Fruit fly (Drosophila melanogaster) whole organism, embryonic: Measurements from ENCODE around the gene nAChRalpha1.
A peak's percentile ranks its signal among the peaks of the same experiment; 100 is the strongest.

ENCODE experiments used
- Abd-B ChIP-seq: fragments of 200-800 bp; sonication (Bioruptor generic); optimal IDR thresholded peaks from 2 replicates; lab custom pipeline; 2018; ENCODE audit warnings: missing biosample characterization, mild to moderate bottlenecking, missing genetic modification characterization, moderate library complexity
- Blimp-1 ChIP-seq: fragments of 200-800 bp; sonication (Bioruptor generic); optimal IDR thresholded peaks from 3 replicates; lab custom pipeline; 2018; ENCODE audit warnings: missing biosample characterization, missing genetic modification characterization, mild to moderate bottlenecking, moderate library complexity, missing genetic modification reagents
- CG12236 ChIP-seq: fragments of 200-800 bp; sonication (Bioruptor generic); optimal IDR thresholded peaks from 2 replicates; lab custom pipeline; 2016; ENCODE audit warnings: missing biosample characterization, missing genetic modification characterization
- CG12391 ChIP-seq: fragments of 200-800 bp; sonication (Bioruptor generic); optimal IDR thresholded peaks from 3 replicates; lab custom pipeline; 2018; ENCODE audit warnings: missing biosample characterization, mild to moderate bottlenecking, missing genetic modification characterization, moderate library complexity
- CG13123 ChIP-seq: fragments of 200-800 bp; sonication (Bioruptor generic); optimal IDR thresholded peaks from 2 replicates; lab custom pipeline; 2016; ENCODE audit warnings: missing biosample characterization, missing genetic modification characterization
- CG13287 ChIP-seq: fragments of 200-800 bp; sonication (Bioruptor generic); IDR thresholded peaks from 2 replicates; pipeline ENCODE4 v1.3.6; 2022; ENCODE audit warnings: missing biosample characterization, missing genetic modification characterization; ENCODE audit not compliant: partially characterized antibody
- CG15696 ChIP-seq: fragments of 200-800 bp; sonication (Bioruptor generic); optimal IDR thresholded peaks from 2 replicates; lab custom pipeline; 2019; ENCODE audit warnings: missing biosample characterization, mild to moderate bottlenecking, missing genetic modification characterization, moderate library complexity
- CG17186 ChIP-seq: fragments of 200-800 bp; sonication (Bioruptor generic); optimal IDR thresholded peaks from 3 replicates; lab custom pipeline; 2017; ENCODE audit warnings: missing biosample characterization, missing genetic modification reagents, missing genetic modification characterization
- CG17802 ChIP-seq: fragments of 200-800 bp; sonication (Bioruptor generic); optimal IDR thresholded peaks from 2 replicates; lab custom pipeline; 2018; ENCODE audit warnings: missing biosample characterization, mild to moderate bottlenecking, missing genetic modification characterization, moderate library complexity
- CG2116 ChIP-seq: fragments of 200-800 bp; sonication (Bioruptor generic); optimal IDR thresholded peaks from 3 replicates; lab custom pipeline; 2018; ENCODE audit warnings: missing biosample characterization, mild to moderate bottlenecking, missing genetic modification characterization
- CG31388 ChIP-seq: fragments of 200-800 bp; sonication (Bioruptor generic); optimal IDR thresholded peaks from 2 replicates; lab custom pipeline; 2016; ENCODE audit warnings: missing biosample characterization, missing genetic modification characterization
- CG3838 ChIP-seq: fragments of 200-800 bp; sonication (Bioruptor generic); optimal IDR thresholded peaks from 3 replicates; lab custom pipeline; 2016; ENCODE audit warnings: missing biosample characterization, missing genetic modification characterization
- CG3995 ChIP-seq: fragments of 200-800 bp; sonication (Bioruptor generic); optimal IDR thresholded peaks from 3 replicates; lab custom pipeline; 2016; ENCODE audit warnings: missing biosample characterization, missing genetic modification characterization
- CG4360 ChIP-seq: fragments of 200-800 bp; sonication (Bioruptor generic); IDR thresholded peaks from 2 replicates; pipeline ENCODE4 v1.3.6; 2022; ENCODE audit warnings: missing biosample characterization, missing genetic modification characterization
- CG6813 ChIP-seq: fragments of 200-800 bp; sonication (Bioruptor generic); optimal IDR thresholded peaks from 2 replicates; lab custom pipeline; 2017; ENCODE audit warnings: missing biosample characterization, missing genetic modification characterization, mild to moderate bottlenecking, moderate library complexity, missing genetic modification reagents
- CG7372 ChIP-seq: fragments of 200-800 bp; sonication (Bioruptor generic); IDR thresholded peaks from 2 replicates; pipeline ENCODE4 v1.3.6; 2022; ENCODE audit warnings: missing biosample characterization, missing genetic modification characterization
- CTCF ChIP-seq: fragments of 200-800 bp; sonication (Bioruptor generic); optimal IDR thresholded peaks from 2 replicates; lab custom pipeline; 2017; ENCODE audit warnings: missing biosample characterization, mild to moderate bottlenecking, missing genetic modification characterization, moderate library complexity
- Dbx ChIP-seq: fragments of 200-800 bp; sonication (Bioruptor generic); IDR thresholded peaks from 3 replicates; pipeline ENCODE4 v1.3.6; 2022; ENCODE audit warnings: missing biosample characterization, missing genetic modification characterization
- Dll ChIP-seq: fragments of 200-800 bp; sonication (Bioruptor generic); IDR thresholded peaks from 4 replicates; pipeline ENCODE4 v1.3.6; 2022; ENCODE audit warnings: missing biosample characterization, missing genetic modification characterization; ENCODE audit not compliant: partially characterized antibody
- Dp ChIP-seq: fragments of 200-800 bp; sonication (Bioruptor generic); optimal IDR thresholded peaks from 2 replicates; lab custom pipeline; 2018; ENCODE audit warnings: missing biosample characterization, mild to moderate bottlenecking, missing genetic modification characterization, moderate library complexity
- Dref ChIP-seq: fragments of 200-800 bp; sonication (Bioruptor generic); IDR thresholded peaks from 2 replicates; pipeline ENCODE4 v1.3.6; 2022; ENCODE audit warnings: missing biosample characterization, missing genetic modification characterization
- Ets65A ChIP-seq: fragments of 200-800 bp; sonication (Bioruptor generic); peaks from one replicate; lab custom pipeline; 2016; ENCODE audit warnings: missing biosample characterization, missing genetic modification characterization
- Ets97D ChIP-seq: fragments of 200-800 bp; sonication (Bioruptor generic); optimal IDR thresholded peaks from 3 replicates; lab custom pipeline; 2016; ENCODE audit warnings: missing biosample characterization, missing genetic modification characterization
- H2.0 ChIP-seq: fragments of 200-800 bp; sonication (Bioruptor generic); IDR thresholded peaks from 2 replicates; pipeline ENCODE4 v1.3.6; 2022; ENCODE audit warnings: missing biosample characterization, missing genetic modification characterization
- HHEX ChIP-seq: fragments of 200-800 bp; sonication (Bioruptor generic); optimal IDR thresholded peaks from 3 replicates; lab custom pipeline; 2017; ENCODE audit warnings: missing biosample characterization, mild to moderate bottlenecking, missing genetic modification characterization, missing genetic modification reagents
- HmgD ChIP-seq: fragments of 200-800 bp; sonication (Bioruptor generic); optimal IDR thresholded peaks from 3 replicates; lab custom pipeline; 2016; ENCODE audit warnings: missing biosample characterization, missing genetic modification characterization
- MESR4 ChIP-seq: fragments of 200-800 bp; sonication (Bioruptor generic); optimal IDR thresholded peaks from 2 replicates; lab custom pipeline; 2018; ENCODE audit warnings: missing biosample characterization, mild to moderate bottlenecking, missing genetic modification characterization, moderate library complexity
- Med ChIP-seq: fragments of 200-800 bp; sonication (Bioruptor generic); peaks from one replicate; lab custom pipeline; 2016; ENCODE audit warnings: missing biosample characterization, missing genetic modification characterization, mild to moderate bottlenecking, inconsistent platforms, moderate library complexity
- Opbp ChIP-seq: fragments of 200-800 bp; sonication (Bioruptor generic); IDR thresholded peaks from 3 replicates; pipeline ENCODE4 v1.3.6; 2022; ENCODE audit warnings: missing biosample characterization, missing genetic modification characterization; ENCODE audit not compliant: partially characterized antibody
- Scr ChIP-seq: fragments of 200-800 bp; sonication (Bioruptor generic); IDR thresholded peaks from 2 replicates; pipeline ENCODE4 v1.3.6; 2022; ENCODE audit warnings: missing biosample characterization, missing genetic modification characterization; ENCODE audit not compliant: partially characterized antibody
- Trl ChIP-seq, 3 experiments: fragments of >200 bp in 2 of 3; fragments of 200-800 bp in 1 of 3; sonication (Bioruptor generic) in 1 of 3; optimal IDR thresholded peaks; 2 replicates in 1 of 3; 3 replicates in 2 of 3; lab custom pipeline; 2016 to 2017; ENCODE audit warnings: missing biosample characterization in 1 of 3, missing genetic modification characterization in 1 of 3
- Xbp1 ChIP-seq: fragments of 200-800 bp; sonication (Bioruptor generic); optimal IDR thresholded peaks from 3 replicates; lab custom pipeline; 2016; ENCODE audit warnings: missing biosample characterization, mild to moderate bottlenecking, missing genetic modification characterization
- bigmax ChIP-seq: fragments of 200-800 bp; sonication (Bioruptor generic); optimal IDR thresholded peaks from 2 replicates; lab custom pipeline; 2018; ENCODE audit warnings: missing biosample characterization, mild to moderate bottlenecking, missing genetic modification characterization
- ci ChIP-seq: fragments of 200-800 bp; sonication (Bioruptor generic); IDR thresholded peaks from 3 replicates; pipeline ENCODE4 v1.3.6; 2022; ENCODE audit warnings: missing biosample characterization, missing genetic modification characterization
- cwo ChIP-seq: fragments of 200-800 bp; sonication (Bioruptor generic); optimal IDR thresholded peaks from 3 replicates; lab custom pipeline; 2017; ENCODE audit warnings: missing biosample characterization, missing genetic modification characterization, mild to moderate bottlenecking, moderate library complexity, missing genetic modification reagents
- dysf ChIP-seq: fragments of 200-800 bp; sonication (Bioruptor generic); IDR thresholded peaks from 3 replicates; pipeline ENCODE4 v1.3.6; 2022; ENCODE audit warnings: missing biosample characterization, missing genetic modification characterization
- en ChIP-seq: fragments of 200-800 bp; sonication (Bioruptor generic); optimal IDR thresholded peaks from 2 replicates; lab custom pipeline; 2016; ENCODE audit warnings: missing biosample characterization, missing genetic modification characterization
- exex ChIP-seq: fragments of 200-800 bp; sonication (Bioruptor generic); optimal IDR thresholded peaks from 4 replicates; lab custom pipeline; 2018; ENCODE audit warnings: missing biosample characterization, mild to moderate bottlenecking, missing genetic modification characterization, moderate library complexity
- knrl ChIP-seq: fragments of 200-800 bp; sonication (Bioruptor generic); IDR thresholded peaks from 3 replicates; pipeline ENCODE4 v1.3.6; 2022; ENCODE audit warnings: missing biosample characterization, missing genetic modification characterization; ENCODE audit not compliant: partially characterized antibody
- phol ChIP-seq: fragments of 200-800 bp; sonication (Bioruptor generic); optimal IDR thresholded peaks from 3 replicates; lab custom pipeline; 2018; ENCODE audit warnings: missing biosample characterization, mild to moderate bottlenecking, missing genetic modification characterization, moderate library complexity
- sens ChIP-seq: fragments of 200-800 bp; sonication (Bioruptor generic); peaks from one replicate; lab custom pipeline; 2016; ENCODE audit warnings: missing biosample characterization, missing genetic modification characterization
- seq ChIP-seq: fragments of 200-800 bp; sonication (Bioruptor generic); IDR thresholded peaks from 2 replicates; pipeline ENCODE4 v1.3.6; 2022; ENCODE audit warnings: missing biosample characterization, missing genetic modification characterization
- stwl ChIP-seq: fragments of 200-800 bp; sonication (Bioruptor generic); optimal IDR thresholded peaks from 3 replicates; lab custom pipeline; 2018; ENCODE audit warnings: missing biosample characterization, mild to moderate bottlenecking, missing genetic modification characterization, moderate library complexity
- sug ChIP-seq: fragments of 200-800 bp; optimal IDR thresholded peaks from 2 replicates; lab custom pipeline; 2019; ENCODE audit warnings: missing biosample characterization, mild to moderate bottlenecking, missing genetic modification characterization, moderate library complexity
- trem ChIP-seq: fragments of 200-800 bp; optimal IDR thresholded peaks from 3 replicates; lab custom pipeline; 2019; ENCODE audit warnings: missing biosample characterization, mild to moderate bottlenecking, missing genetic modification characterization, moderate library complexity
- vvl ChIP-seq: fragments of 200-800 bp; sonication (Bioruptor generic); IDR thresholded peaks from 2 replicates; pipeline ENCODE4 v1.3.6; 2022; ENCODE audit warnings: missing biosample characterization, missing genetic modification characterization
- wek ChIP-seq: fragments of 200-800 bp; sonication (Bioruptor generic); optimal IDR thresholded peaks from 3 replicates; lab custom pipeline; 2018; ENCODE audit warnings: missing biosample characterization, mild to moderate bottlenecking, missing genetic modification characterization, moderate library complexity
- zen ChIP-seq: fragments of 200-800 bp; sonication (Bioruptor generic); optimal IDR thresholded peaks from 3 replicates; lab custom pipeline; 2018; ENCODE audit warnings: missing biosample characterization, mild to moderate bottlenecking, missing genetic modification characterization, moderate library complexity

nAChRalpha1 gene

DNA sequence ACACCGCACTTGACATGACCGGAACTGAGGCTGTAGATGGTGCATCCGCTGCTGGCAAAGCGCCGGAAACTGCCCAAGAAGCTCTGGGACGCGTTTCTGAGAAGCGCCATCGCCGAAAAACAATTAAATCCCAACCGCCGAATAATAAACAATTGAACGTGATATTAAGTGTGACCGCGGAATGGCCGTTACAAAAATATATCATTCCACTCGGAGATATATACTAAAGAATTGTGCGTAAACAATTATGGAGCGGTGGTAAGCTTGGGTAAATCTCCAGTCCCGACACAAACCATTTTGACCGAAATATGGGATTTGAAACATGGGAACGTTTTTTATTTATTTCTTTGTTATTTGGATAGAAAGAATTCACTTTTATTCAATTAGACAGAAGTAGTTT is 97.0 kb downstream of the nAChRalpha1 start, which contains the start of gene CG18528 (continued):
- TF ChIP-seq wek (GFP tag; lab: Kevin White, UChicago) (no peak), Med (GFP tag; lab: Kevin White, UChicago) (peak; percentile 86), CG13123 (no peak), CG2116 (GFP tag; lab: Kevin White, UChicago) (peak; percentile 52), CG12391 (tag; lab: Kevin White, UChicago) (peak; percentile 6), CG3838 (GFP tag; lab: Kevin White, UChicago) (no peak), Dll (GFP tag; lab: Robert Waterston, UW) (peak; percentile 24; the same call in 1 of the 4 replicates), CG17186 (GFP tag; lab: Kevin White, UChicago) (peak; percentile 28), HHEX (no peak), sug (tag; lab: Kevin White, UChicago) (no peak), CG3995 (GFP tag; lab: Kevin White, UChicago) (peak; percentile 71), dysf (GFP tag; lab: Robert Waterston, UW) (0 out of 3 replicates have a peak, but pooled peaks have one; percentile 6), phol (tag; lab: Kevin White, UChicago) (peak; percentile 47), Ets97D (peak; percentile 92), CG12236 (peak; percentile 3), H2.0 (GFP tag; lab: Robert Waterston, UW) (no peak), Opbp (GFP tag; lab: Robert Waterston, UW) (peak; percentile 34; the same call in 1 of the 3 replicates), trem (tag; lab: Kevin White, UChicago) (peak; percentile 49), vvl (GFP tag; lab: Robert Waterston, UW) (0 out of 2 replicates have a peak, but pooled peaks have one; percentile 10), CG4360 (peak; percentile 12; the same call in 1 of the 2 replicates), exex (peak; percentile 6), CG6813 (GFP tag; lab: Kevin White, UChicago) (no peak), Dref (GFP tag; lab: Robert Waterston, UW) (0 out of 2 replicates have a peak, but pooled peaks have one; percentile 33), Blimp-1 (no peak), Abd-B (peak; percentile 82), MESR4 (peak; percentile 17), seq (GFP tag; lab: Robert Waterston, UW) (peak; percentile 11; the same call in 1 of the 2 replicates), zen (tag; lab: Kevin White, UChicago) (peak; percentile 71), CTCF (GFP tag; lab: Kevin White, UChicago) (peak; percentile 62), ci (GFP tag; lab: Robert Waterston, UW) (peak; percentile 33; the same call in 1 of the 3 replicates), knrl (peak; percentile 15; the same call in 1 of the 3 replicates), CG15696 (tag; lab: Kevin White, UChicago) (no peak), Dp (GFP tag; lab: Kevin White, UChicago) (peak; percentile 61), Ets65A (GFP tag; lab: Kevin White, UChicago) (peak; percentile 85), CG7372 (GFP tag; lab: Robert Waterston, UW) (no peak), Trl (optimal IDR thresholded peaks at IDR 0.05; lab: Kevin White, UChicago) (no peak), Trl (GFP tag; optimal IDR thresholded peaks at IDR 0.05; lab: Kevin White, UChicago) (no peak), CG13287 (GFP tag; lab: Robert Waterston, UW) (peak; percentile 52; the same call in 1 of the 2 replicates), Scr (GFP tag; lab: Robert Waterston, UW) (peak; percentile 31), cwo (GFP tag; lab: Kevin White, UChicago) (no peak), Dbx (GFP tag; lab: Robert Waterston, UW) (no peak), CG17802 (peak; percentile 51), Xbp1 (GFP tag; lab: Kevin White, UChicago) (no peak), bigmax (no peak), sens (GFP tag; lab: Kevin White, UChicago) (peak; percentile 73), en (GFP tag; lab: Kevin White, UChicago) (no peak), CG31388 (GFP tag; lab: Kevin White, UChicago) (no peak), HmgD (peak; percentile 50), stwl (tag; lab: Kevin White, UChicago) (peak; percentile 73)
